Fruit fly (Drosophila melanogaster): ENCODE results near the gene Hsp23.

dm6 chr3L:9398435-9398981 lies 16.8 kb downstream of the Hsp23 start:
- TF ChIP-seq Eip78C (GFP tag) (peak; percentile 50), CG10669 (GFP tag; optimal IDR thresholded peaks at IDR 0.05) (peak; percentile 21), CG9139 (GFP tag; optimal IDR thresholded peaks at IDR 0.05) (no peak), lz (GFP tag; optimal IDR thresholded peaks at IDR 0.05) (no peak), cyc (GFP tag; optimal IDR thresholded peaks at IDR 0.05) (peak; percentile 16)
